Fruit fly (Drosophila melanogaster) whole organism, pupa: ENCODE results near the gene CG43796.

Experiments
- CG10348 ChIP-seq: fragments of 200-800 bp; sonication (Bioruptor generic); IDR thresholded peaks from 2 replicates; pipeline ENCODE4 v1.3.6; 2022; ENCODE audit warnings: missing biosample characterization, missing genetic modification characterization
- CG12605 ChIP-seq: fragments of 200-800 bp; sonication (Bioruptor generic); IDR thresholded peaks from 2 replicates; pipeline ENCODE4 v1.3.6; 2022; ENCODE audit warnings: missing biosample characterization, missing genetic modification characterization
- CG13204 ChIP-seq: fragments of 200-800 bp; sonication (Bioruptor generic); optimal IDR thresholded peaks from 2 replicates; lab custom pipeline; 2018; ENCODE audit warnings: missing biosample characterization, mild to moderate bottlenecking, missing genetic modification characterization, moderate library complexity
- CG14655 ChIP-seq: fragments of 200-800 bp; sonication (Bioruptor generic); optimal IDR thresholded peaks from 3 replicates; lab custom pipeline; 2017; ENCODE audit warnings: mild to moderate bottlenecking, missing biosample characterization, missing genetic modification reagents, missing genetic modification characterization
- CG15710 ChIP-seq: fragments of 200-800 bp; sonication (Bioruptor generic); optimal IDR thresholded peaks from 2 replicates; lab custom pipeline; 2018; ENCODE audit warnings: missing biosample characterization, mild to moderate bottlenecking, missing genetic modification characterization, moderate library complexity
- CG17806 ChIP-seq: fragments of 200-800 bp; sonication (Bioruptor generic); optimal IDR thresholded peaks from 2 replicates; lab custom pipeline; 2018; ENCODE audit warnings: missing biosample characterization, mild to moderate bottlenecking, missing genetic modification characterization, moderate library complexity
- CG32121 ChIP-seq: fragments of 200-800 bp; sonication (Bioruptor generic); IDR thresholded peaks from 2 replicates; pipeline ENCODE4 v1.3.6; 2022; ENCODE audit warnings: missing biosample characterization, missing genetic modification characterization
- CG34367 ChIP-seq: fragments of 200-800 bp; sonication (Bioruptor generic); optimal IDR thresholded peaks from 2 replicates; lab custom pipeline; 2018; ENCODE audit warnings: missing biosample characterization, mild to moderate bottlenecking, missing genetic modification characterization
- CG8159 ChIP-seq: fragments of 200-800 bp; sonication (Bioruptor generic); optimal IDR thresholded peaks from 3 replicates; lab custom pipeline; 2018; ENCODE audit warnings: missing biosample characterization, mild to moderate bottlenecking, missing genetic modification characterization, moderate library complexity
- CG8301 ChIP-seq: fragments of 200-800 bp; sonication (Bioruptor generic); optimal IDR thresholded peaks from 2 replicates; lab custom pipeline; 2018; ENCODE audit warnings: missing biosample characterization, mild to moderate bottlenecking, missing genetic modification characterization
- CG9948 ChIP-seq: fragments of 200-800 bp; sonication (Bioruptor generic); optimal IDR thresholded peaks from 2 replicates; lab custom pipeline; 2018; ENCODE audit warnings: missing biosample characterization, mild to moderate bottlenecking, missing genetic modification characterization, moderate library complexity
- D1 ChIP-seq: fragments of 200-800 bp; sonication (Bioruptor generic); optimal IDR thresholded peaks from 2 replicates; lab custom pipeline; 2018; ENCODE audit warnings: missing biosample characterization, mild to moderate bottlenecking, missing genetic modification characterization, moderate library complexity
- EcR ChIP-seq: fragments of 200-800 bp; sonication (Bioruptor generic); optimal IDR thresholded peaks from 3 replicates; lab custom pipeline; 2019; ENCODE audit warnings: missing biosample characterization, missing genetic modification characterization, mild to moderate bottlenecking, moderate library complexity, missing genetic modification reagents
- Ets98B ChIP-seq: fragments of 200-800 bp; sonication (Bioruptor generic); IDR thresholded peaks from 2 replicates; pipeline ENCODE4 v1.3.6; 2022; ENCODE audit warnings: missing biosample characterization, missing genetic modification characterization
- Pif1A ChIP-seq: fragments of 200-800 bp; sonication (Bioruptor generic); optimal IDR thresholded peaks from 3 replicates; lab custom pipeline; 2016; ENCODE audit warnings: missing biosample characterization, missing genetic modification characterization
- Pif1B ChIP-seq: fragments of 200-800 bp; sonication (Bioruptor generic); optimal IDR thresholded peaks from 3 replicates; lab custom pipeline; 2016; ENCODE audit warnings: missing biosample characterization, missing genetic modification characterization
- Snoo ChIP-seq: fragments of 200-800 bp; sonication (Bioruptor generic); optimal IDR thresholded peaks from 3 replicates; lab custom pipeline; 2017; ENCODE audit warnings: missing biosample characterization, mild to moderate bottlenecking, missing genetic modification characterization, inconsistent platforms
- fd96Ca ChIP-seq: fragments of 200-800 bp; sonication (Bioruptor generic); IDR thresholded peaks from 3 replicates; pipeline ENCODE4 v1.3.6; 2022; ENCODE audit warnings: missing biosample characterization, missing genetic modification characterization
- rn ChIP-seq: fragments of 200-800 bp; sonication (Bioruptor generic); IDR thresholded peaks from 2 replicates; pipeline ENCODE4 v1.3.6; 2022; ENCODE audit warnings: missing biosample characterization, missing genetic modification characterization

Gene CG43796

dm6 chr2L:8481623-8482424, at the start of gene CG43796:
Gene CG43796, plus strand, starts transcription at chr2L:8482374.
- TF ChIP-seq CG8159 (tag; lab: Kevin White, UChicago) (no peak), CG12605 (GFP tag; lab: Robert Waterston, UW) (no peak), CG15710 (tag; lab: Kevin White, UChicago) (no peak), CG8301 (tag; lab: Kevin White, UChicago) (no peak), CG9948 (tag; lab: Kevin White, UChicago) (no peak), Pif1A (GFP tag; lab: Kevin White, UChicago) (no peak), CG17806 (tag; lab: Kevin White, UChicago) (no peak), CG34367 (tag; lab: Kevin White, UChicago) (no peak), CG14655 (GFP tag; lab: Kevin White, UChicago) (no peak), CG32121 (no peak), rn (GFP tag; lab: Robert Waterston, UW) (no peak), Snoo (tag; lab: Kevin White, UChicago) (no peak), Pif1B (no peak), EcR (GFP tag; lab: Kevin White, UChicago) (no peak), fd96Ca (GFP tag; lab: Robert Waterston, UW) (no peak), CG10348 (no peak), CG13204 (no peak), D1 (tag; lab: Kevin White, UChicago) (no peak), Ets98B (GFP tag; lab: Robert Waterston, UW) (no peak)

dm6 chr2L:8433512-8433911, 48.7 kb upstream of the CG43796 start, which contains the start of gene grk:
Gene grk, minus strand, starts transcription at chr2L:8433598.
- no peak for TF ChIP-seq Pif1B
- no peak for TF ChIP-seq D1 (tag; lab: Kevin White, UChicago)
- TF ChIP-seq CG15710 (tag; lab: Kevin White, UChicago): no peak
- no peak for TF ChIP-seq CG9948 (tag; lab: Kevin White, UChicago)
- no peak for TF ChIP-seq CG17806 (tag; lab: Kevin White, UChicago)
- TF ChIP-seq Pif1A (GFP tag; lab: Kevin White, UChicago): no peak
- TF ChIP-seq CG13204: no peak

dm6 chr2L:8437176-8437575, 45.0 kb upstream of the CG43796 start, which contains the start of the genes D12 and Chrac-14:
Gene D12, minus strand, starts transcription at chr2L:8437365.
Gene Chrac-14, plus strand, starts transcription at chr2L:8437405.
- no peak for TF ChIP-seq fd96Ca (GFP tag; lab: Robert Waterston, UW)

- TF ChIP-seq CG34367 (tag; lab: Kevin White, UChicago) (no peak), CG9948 (tag; lab: Kevin White, UChicago) (no peak), Ets98B (GFP tag; lab: Robert Waterston, UW) (no peak), CG32121 (no peak), Pif1A (GFP tag; lab: Kevin White, UChicago) (no peak), CG8159 (tag; lab: Kevin White, UChicago) (no peak), CG8301 (tag; lab: Kevin White, UChicago) (no peak), CG15710 (tag; lab: Kevin White, UChicago) (no peak), CG13204 (no peak), D1 (tag; lab: Kevin White, UChicago) (no peak)
These were observed 44.1 kb upstream of the CG43796 start, which contains the start of gene mus201 for dm6 chr2L:8438052-8438451. Gene mus201, plus strand, starts transcription at chr2L:8438169.

dm6 chr2L:8442147-8442546, 40.0 kb upstream of the CG43796 start, which contains the start of gene CG31897:
Gene CG31897, plus strand, starts transcription at chr2L:8442447.
- no peak for TF ChIP-seq CG14655 (GFP tag; lab: Kevin White, UChicago)
- no peak for TF ChIP-seq CG34367 (tag; lab: Kevin White, UChicago)
- TF ChIP-seq CG15710 (tag; lab: Kevin White, UChicago): no peak
- no peak for TF ChIP-seq CG10348
- TF ChIP-seq fd96Ca (GFP tag; lab: Robert Waterston, UW): no peak

- TF ChIP-seq CG32121: no peak
- no peak for TF ChIP-seq CG13204
- no peak for TF ChIP-seq CG8301 (tag; lab: Kevin White, UChicago)
These were observed 32.8 kb upstream of the CG43796 start, which contains the start of gene Aasdh for dm6 chr2L:8449358-8449757. Gene Aasdh, minus strand, starts transcription at chr2L:8449576.

- TF ChIP-seq CG8159 (tag; lab: Kevin White, UChicago): no peak
These were observed 30.7 kb upstream of the CG43796 start for dm6 chr2L:8451497-8451896.
